Worm (Caenorhabditis elegans) whole organism, L2 larva: ENCODE data around the gene frpr-4.

ENCODE experiments used
- skn-1 ChIP-seq: sonication (generic microtip); optimal IDR thresholded peaks from 2 replicates; lab custom pipeline; 2017; ENCODE audit warnings: missing biosample characterization, missing genetic modification characterization
- snpc-4 ChIP-seq: fragments of 150-350 bp; optimal IDR thresholded peaks from 2 replicates; lab custom pipeline; 2014; ENCODE audit warnings: missing biosample characterization, missing genetic modification characterization
- unc-62 ChIP-seq: fragments of 150-350 bp; optimal IDR thresholded peaks from 2 replicates; lab custom pipeline; 2014; ENCODE audit warnings: missing biosample characterization, missing genetic modification reagents, missing genetic modification characterization
- zag-1 ChIP-seq: fragments of 150-350 bp; optimal IDR thresholded peaks from 2 replicates; lab custom pipeline; 2014; ENCODE audit warnings: missing biosample characterization, missing genetic modification characterization

- TF ChIP-seq unc-62 (GFP tag; lab: Kevin White, UChicago) (no peak), skn-1 (no peak), snpc-4 (tag; lab: Kevin White, UChicago) (no peak), zag-1 (tag; lab: Kevin White, UChicago) (no peak)
These were observed 50.0 kb downstream of the frpr-4 start for ce11 chrII:5205286-5205685.
